Fruit fly (Drosophila melanogaster) whole organism, wandering third instar larva: ENCODE data around the gene CG15412.
A peak's percentile ranks its signal among the peaks of the same experiment; 100 is the strongest.

Experiments used
- Dfd ChIP-seq: fragments of >200 bp; optimal IDR thresholded peaks from 2 replicates; lab custom pipeline; 2017; ENCODE audit warnings: missing biosample characterization, missing genetic modification characterization
- HLH106 ChIP-seq: fragments of 200-800 bp; optimal IDR thresholded peaks from 3 replicates; lab custom pipeline; 2019; ENCODE audit warnings: missing biosample characterization, mild to moderate bottlenecking, missing genetic modification characterization, moderate library complexity
- Mio ChIP-seq: sonication (Bioruptor generic); optimal IDR thresholded peaks from 2 replicates; lab custom pipeline; 2016; ENCODE audit warnings: missing biosample characterization, missing genetic modification characterization
- Myc ChIP-seq: fragments of >200 bp; optimal IDR thresholded peaks from 2 replicates; lab custom pipeline; 2017
- N ChIP-seq: fragments of >200 bp; optimal IDR thresholded peaks from 2 replicates; lab custom pipeline; 2018; ENCODE audit warnings: missing biosample characterization, missing external identifiers, missing genetic modification characterization
- OdsH ChIP-seq: fragments of 200-800 bp; sonication (Bioruptor generic); optimal IDR thresholded peaks from 2 replicates; lab custom pipeline; 2016; ENCODE audit warnings: missing biosample characterization, mild to moderate bottlenecking, missing genetic modification characterization
- Sp1 ChIP-seq: fragments of 200-800 bp; sonication (Bioruptor generic); optimal IDR thresholded peaks from 3 replicates; lab custom pipeline; 2019; ENCODE audit warnings: missing biosample characterization, mild to moderate bottlenecking, missing genetic modification characterization, moderate library complexity
- fru ChIP-seq: fragments of 200-800 bp; sonication (Bioruptor generic); optimal IDR thresholded peaks from 3 replicates; lab custom pipeline; 2016; ENCODE audit warnings: missing biosample characterization, mild to moderate bottlenecking, missing genetic modification characterization
- psq ChIP-seq: fragments of 200-800 bp; sonication (Bioruptor generic); optimal IDR thresholded peaks from 3 replicates; lab custom pipeline; 2017; ENCODE audit warnings: missing biosample characterization, mild to moderate bottlenecking, missing genetic modification characterization, moderate library complexity
- rgr ChIP-seq: fragments of 200-800 bp; sonication (Bioruptor generic); optimal IDR thresholded peaks from 3 replicates; lab custom pipeline; 2016; ENCODE audit warnings: missing biosample characterization, mild to moderate bottlenecking, missing genetic modification characterization
- usp ChIP-seq: fragments of >200 bp; optimal IDR thresholded peaks from 2 replicates; lab custom pipeline; 2017; ENCODE audit warnings: missing biosample characterization, missing genetic modification characterization

DNA sequence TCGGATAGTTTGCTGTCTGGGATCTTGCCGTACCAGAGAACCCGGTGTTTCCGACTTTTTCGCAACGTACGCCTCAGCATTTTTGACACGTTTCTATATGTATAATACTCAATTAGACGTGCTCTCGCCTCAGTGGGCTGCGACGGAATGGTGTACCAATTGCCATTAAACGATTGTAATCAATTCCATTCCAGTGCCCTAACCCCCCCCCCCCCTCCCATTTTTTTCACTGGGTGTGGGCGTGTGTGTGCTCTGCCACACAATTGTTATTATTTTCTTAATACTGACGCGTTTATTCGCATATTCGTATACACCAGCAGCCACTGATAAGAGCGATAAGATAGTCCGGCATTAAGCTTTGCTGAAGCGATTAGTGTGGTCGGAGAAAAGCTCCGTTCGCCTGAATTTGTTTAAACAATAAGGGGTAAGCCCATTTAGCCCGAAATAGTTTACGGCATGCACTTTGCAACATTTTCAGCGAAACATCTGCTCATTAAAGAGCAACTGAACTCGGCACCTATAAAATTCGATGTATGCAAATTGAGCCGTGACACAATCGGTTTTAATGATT, 6.3 kb downstream of the CG15412 start:
- TF ChIP-seq psq (GFP tag; lab: Kevin White, UChicago) (no peak), Mio (GFP tag; lab: Kevin White, UChicago) (no peak), HLH106 (tag; lab: Kevin White, UChicago) (no peak), Myc (lab: Kevin White, UChicago) (no peak), usp (GFP tag; lab: Kevin White, UChicago) (no peak), OdsH (GFP tag; lab: Kevin White, UChicago) (no peak), rgr (GFP tag; lab: Kevin White, UChicago) (no peak), Sp1 (GFP tag; lab: Kevin White, UChicago) (peak; percentile 18), N (GFP tag; lab: Kevin White, UChicago) (no peak), fru (GFP tag; lab: Kevin White, UChicago) (peak; percentile 12), Dfd (no peak)
